Worm (Caenorhabditis elegans) whole organism, L1 larva: ENCODE data around the gene nphp-4.
"Not testable (repeated sequence)": the region's sequence is repeated elsewhere in the genome, so short reads cannot be mapped to it uniquely, and the experiment has no call there.

ENCODE experiments used
- aha-1 ChIP-seq: fragments of 150-350 bp; optimal IDR thresholded peaks from 2 replicates; lab custom pipeline; 2014; ENCODE audit warnings: missing biosample characterization, missing genetic modification characterization
- alr-1 ChIP-seq: fragments of 200-800 bp; sonication (Bioruptor generic); optimal IDR thresholded peaks from 2 replicates; lab custom pipeline; 2018; ENCODE audit warnings: borderline replicate concordance, mild to moderate bottlenecking, missing genetic modification characterization, missing compliant biosample characterization
- aly-2 ChIP-seq: fragments of 150-350 bp; optimal IDR thresholded peaks from 2 replicates; lab custom pipeline; 2014; ENCODE audit warnings: missing biosample characterization, missing genetic modification characterization
- ama-1 ChIP-seq: fragments of 150-350 bp; optimal IDR thresholded peaks from 2 replicates; lab custom pipeline; 2014
- blmp-1 ChIP-seq: fragments of 150-350 bp; optimal IDR thresholded peaks from 2 replicates; lab custom pipeline; 2014; ENCODE audit warnings: missing biosample characterization, missing genetic modification characterization
- ceh-82 ChIP-seq, 3 experiments: fragments of 150-350 bp in 1 of 3; sonication (generic microtip) in 2 of 3; optimal IDR thresholded peaks; 2 replicates each; lab custom pipeline; 2014 to 2017; ENCODE audit warnings: missing biosample characterization in 3 of 3, missing genetic modification characterization in 3 of 3
- ceh-88 ChIP-seq: fragments of 200-800 bp; sonication (Bioruptor generic); IDR thresholded peaks from 2 replicates; pipeline ENCODE4 v1.3.6; 2022; ENCODE audit warnings: missing genetic modification characterization, missing compliant biosample characterization
- ces-1 ChIP-seq: fragments of 150-350 bp; optimal IDR thresholded peaks from 2 replicates; lab custom pipeline; 2014; ENCODE audit warnings: missing biosample characterization, missing genetic modification reagents, missing genetic modification characterization
- dpl-1 ChIP-seq, 3 experiments: fragments of 150-350 bp in 2 of 3; sonication (generic microtip) in 1 of 3; optimal IDR thresholded peaks; 2 replicates each; lab custom pipeline; 2014 to 2017; ENCODE audit warnings: missing biosample characterization in 3 of 3, missing genetic modification characterization in 3 of 3, missing genetic modification reagents in 3 of 3
- dsc-1 ChIP-seq: sonication (generic microtip); optimal IDR thresholded peaks from 2 replicates; lab custom pipeline; 2016; ENCODE audit warnings: mild to moderate bottlenecking, missing genetic modification characterization, missing compliant biosample characterization
- efl-1 ChIP-seq, 4 experiments: fragments of 150-350 bp; optimal IDR thresholded peaks in 3 of 4; peaks in 1 of 4; 1 replicate in 1 of 4; 2 replicates in 3 of 4; lab custom pipeline; 2014; ENCODE audit warnings: missing biosample characterization in 2 of 4, missing genetic modification characterization in 2 of 4, missing genetic modification reagents in 2 of 4
- efl-3 ChIP-seq: fragments of 200-800 bp; sonication (Bioruptor generic); optimal IDR thresholded peaks from 2 replicates; lab custom pipeline; 2018; ENCODE audit warnings: mild to moderate bottlenecking, missing genetic modification characterization, missing compliant biosample characterization
- elt-2 ChIP-seq: sonication (generic microtip); optimal IDR thresholded peaks from 2 replicates; lab custom pipeline; 2016; ENCODE audit warnings: missing genetic modification characterization, mild to moderate bottlenecking, inconsistent platforms, missing compliant biosample characterization, missing genetic modification reagents
- elt-3 ChIP-seq, 6 experiments: fragments of 150-350 bp in 1 of 6; sonication (generic microtip); optimal IDR thresholded peaks; 2 replicates each; lab custom pipeline; 2017 to 2018; ENCODE audit warnings: missing biosample characterization in 6 of 6, missing genetic modification characterization in 6 of 6, inconsistent platforms in 1 of 6
- fos-1 ChIP-seq: fragments of 150-350 bp; optimal IDR thresholded peaks from 2 replicates; lab custom pipeline; 2014; ENCODE audit warnings: missing biosample characterization, missing genetic modification characterization
- grh-1 ChIP-seq: fragments of 200-800 bp; sonication (Bioruptor generic); IDR thresholded peaks from 2 replicates; pipeline ENCODE4 v1.3.6; 2022; ENCODE audit warnings: missing genetic modification reagents, missing genetic modification characterization, missing compliant biosample characterization
- isw-1 ChIP-seq: fragments of 200-800 bp; sonication (Bioruptor generic); IDR thresholded peaks from 2 replicates; pipeline ENCODE4 v1.3.6; 2022; ENCODE audit warnings: missing genetic modification characterization, missing compliant biosample characterization
- lin-14 ChIP-seq: fragments of 200-800 bp; sonication (Bioruptor generic); optimal IDR thresholded peaks from 2 replicates; lab custom pipeline; 2018; ENCODE audit warnings: mild to moderate bottlenecking, missing genetic modification characterization, moderate library complexity, missing compliant biosample characterization
- lin-15B ChIP-seq: fragments of 150-350 bp; sonication (generic microtip); optimal IDR thresholded peaks from 3 replicates; lab custom pipeline; 2014; ENCODE audit warnings: missing biosample characterization, missing genetic modification characterization
- lin-35 ChIP-seq, 2 experiments: fragments of 150-350 bp; optimal IDR thresholded peaks; 2 replicates each; lab custom pipeline; 2014; ENCODE audit warnings: missing biosample characterization in 2 of 2, missing genetic modification characterization in 2 of 2, missing genetic modification reagents in 2 of 2
- lin-39 ChIP-seq: fragments of 150-350 bp; optimal IDR thresholded peaks from 2 replicates; lab custom pipeline; 2014; ENCODE audit warnings: missing biosample characterization, missing genetic modification reagents, missing genetic modification characterization
- lir-3 ChIP-seq: sonication (generic microtip); optimal IDR thresholded peaks from 2 replicates; lab custom pipeline; 2016; ENCODE audit warnings: mild to moderate bottlenecking, missing genetic modification characterization, moderate library complexity, missing compliant biosample characterization; ENCODE audit not compliant: poor library complexity
- lsy-2 ChIP-seq, 2 experiments: fragments of 150-350 bp; optimal IDR thresholded peaks; 2 replicates each; lab custom pipeline; 2014; ENCODE audit warnings: missing biosample characterization in 2 of 2, missing genetic modification characterization in 2 of 2
- mef-2 ChIP-seq: fragments of 150-350 bp; optimal IDR thresholded peaks from 2 replicates; lab custom pipeline; 2014; ENCODE audit warnings: missing biosample characterization, missing genetic modification characterization
- mep-1 ChIP-seq: fragments of 150-350 bp; optimal IDR thresholded peaks from 2 replicates; lab custom pipeline; 2014; ENCODE audit warnings: missing biosample characterization, missing genetic modification characterization
- nhr-11 ChIP-seq: fragments of 150-350 bp; optimal IDR thresholded peaks from 2 replicates; lab custom pipeline; 2014; ENCODE audit warnings: missing biosample characterization, missing genetic modification characterization
- nhr-12 ChIP-seq: sonication (generic microtip); optimal IDR thresholded peaks from 2 replicates; lab custom pipeline; 2017; ENCODE audit warnings: missing biosample characterization, missing genetic modification characterization
- nhr-19 ChIP-seq: fragments of 200-800 bp; sonication (Bioruptor generic); conservative IDR thresholded peaks from 2 replicates; pipeline ENCODE4 v1.3.6; 2022; ENCODE audit warnings: missing genetic modification characterization, missing compliant biosample characterization
- nhr-20 ChIP-seq: sonication (generic microtip); optimal IDR thresholded peaks from 2 replicates; lab custom pipeline; 2016; ENCODE audit warnings: mild to moderate bottlenecking, missing genetic modification characterization, missing compliant biosample characterization
- nhr-237 ChIP-seq: fragments of 150-350 bp; optimal IDR thresholded peaks from 2 replicates; lab custom pipeline; 2014; ENCODE audit warnings: missing biosample characterization, missing genetic modification characterization
- nhr-47 ChIP-seq: sonication (generic microtip); optimal IDR thresholded peaks from 2 replicates; lab custom pipeline; 2016; ENCODE audit warnings: mild to moderate bottlenecking, missing genetic modification characterization, moderate library complexity, missing compliant biosample characterization
- nhr-71 ChIP-seq: sonication (generic microtip); optimal IDR thresholded peaks from 2 replicates; lab custom pipeline; 2016; ENCODE audit warnings: mild to moderate bottlenecking, missing genetic modification characterization, moderate library complexity, missing compliant biosample characterization
- nhr-84 ChIP-seq: sonication (generic microtip); optimal IDR thresholded peaks from 2 replicates; lab custom pipeline; 2017; ENCODE audit warnings: missing biosample characterization, missing genetic modification characterization
- nhr-85 ChIP-seq: sonication (generic microtip); peaks from one replicate; lab custom pipeline; 2016; ENCODE audit warnings: missing genetic modification characterization, inconsistent platforms, missing compliant biosample characterization
- nhr-90 ChIP-seq: sonication (generic microtip); optimal IDR thresholded peaks from 2 replicates; lab custom pipeline; 2016; ENCODE audit warnings: mild to moderate bottlenecking, missing genetic modification characterization, missing compliant biosample characterization; ENCODE audit not compliant: poor library complexity
- pag-3 ChIP-seq: sonication (generic microtip); optimal IDR thresholded peaks from 2 replicates; lab custom pipeline; 2017; ENCODE audit warnings: missing genetic modification characterization, mild to moderate bottlenecking, missing compliant biosample characterization, antibody characterized with exemption, borderline replicate concordance; ENCODE audit not compliant: insufficient read depth
- pax-3 ChIP-seq: fragments of 200-800 bp; sonication (Bioruptor generic); optimal IDR thresholded peaks from 2 replicates; lab custom pipeline; 2018; ENCODE audit warnings: mild to moderate bottlenecking, missing genetic modification characterization, moderate library complexity, missing compliant biosample characterization
- pqm-1 ChIP-seq: sonication (generic microtip); optimal IDR thresholded peaks from 3 replicates; lab custom pipeline; 2017; ENCODE audit warnings: missing biosample characterization, missing genetic modification characterization
- snpc-4 ChIP-seq: fragments of 150-350 bp; optimal IDR thresholded peaks from 2 replicates; lab custom pipeline; 2014; ENCODE audit warnings: missing biosample characterization, missing genetic modification characterization
- snu-23 ChIP-seq: sonication (generic microtip); optimal IDR thresholded peaks from 2 replicates; lab custom pipeline; 2016; ENCODE audit warnings: missing genetic modification characterization, missing compliant biosample characterization
- swsn-7 ChIP-seq: sonication (generic microtip); optimal IDR thresholded peaks from 2 replicates; lab custom pipeline; 2016; ENCODE audit warnings: missing genetic modification characterization, missing compliant biosample characterization
- tlp-1 ChIP-seq: fragments of 150-350 bp; optimal IDR thresholded peaks from 2 replicates; lab custom pipeline; 2014; ENCODE audit warnings: missing biosample characterization, missing genetic modification characterization
- unc-130 ChIP-seq: fragments of 150-350 bp; optimal IDR thresholded peaks from 2 replicates; lab custom pipeline; 2017; ENCODE audit warnings: missing biosample characterization, missing genetic modification characterization, inconsistent platforms
- unc-30 ChIP-seq: sonication (generic microtip); optimal IDR thresholded peaks from 2 replicates; lab custom pipeline; 2017; ENCODE audit warnings: missing biosample characterization, missing genetic modification characterization
- xbp-1 ChIP-seq: sonication (generic microtip); optimal IDR thresholded peaks from 2 replicates; lab custom pipeline; 2016; ENCODE audit warnings: missing genetic modification characterization, missing compliant biosample characterization
- zip-4 ChIP-seq: fragments of 200-800 bp; sonication (Bioruptor generic); optimal IDR thresholded peaks from 2 replicates; lab custom pipeline; 2018; ENCODE audit warnings: mild to moderate bottlenecking, missing genetic modification characterization, moderate library complexity, missing compliant biosample characterization
- ztf-11 ChIP-seq, 2 experiments: sonication (generic microtip); optimal IDR thresholded peaks; 2 replicates each; lab custom pipeline; 2016 to 2017; ENCODE audit warnings: missing genetic modification characterization in 2 of 2, missing biosample characterization in 1 of 2, missing compliant biosample characterization in 1 of 2
- ztf-4 ChIP-seq: fragments of 150-350 bp; optimal IDR thresholded peaks from 2 replicates; lab custom pipeline; 2014; ENCODE audit warnings: missing biosample characterization, missing genetic modification characterization

nphp-4 gene

ce11 chrV:11823125-11823833 lies 20.2 kb downstream of the nphp-4 start:
- not testable (repeated sequence) for TF ChIP-seq efl-1 (optimal IDR thresholded peaks at IDR 0.05; lab: Kevin White, UChicago)
- TF ChIP-seq efl-1 (GFP tag; optimal IDR thresholded peaks at IDR 0.05 in 1 of 2; lab: Kevin White, UChicago) (peak in 1 of 2 experiments; percentile 58), blmp-1 (peak; percentile 45), elt-3 (tag; optimal IDR thresholded peaks at IDR 0.05; lab: Kevin White, UChicago) (peak in 2 of 6 experiments; percentile 27 to 66), lin-35 (GFP tag; optimal IDR thresholded peaks at IDR 0.05; lab: Kevin White, UChicago) (peak in 1 of 2 experiments; percentile 17)

- TF ChIP-seq lsy-2 (tag; optimal IDR thresholded peaks at IDR 0.05; lab: Kevin White, UChicago): peak; percentile 22 to 37
- peak; percentile 49 for TF ChIP-seq ceh-88
- TF ChIP-seq ama-1 (lab: Kevin White, UChicago): peak; percentile 69
- peak in 1 of 2 experiments; percentile 72 for TF ChIP-seq lin-35 (GFP tag; optimal IDR thresholded peaks at IDR 0.05; lab: Kevin White, UChicago)
- TF ChIP-seq grh-1 (GFP tag; lab: Robert Waterston, UW): no peak
- TF ChIP-seq tlp-1 (tag; lab: Kevin White, UChicago): no peak
- peak; percentile 64 for TF ChIP-seq lin-14 (GFP tag; lab: Kevin White, UChicago)
- TF ChIP-seq pax-3 (tag; lab: Kevin White, UChicago): no peak
- no peak for TF ChIP-seq ztf-11 (tag; optimal IDR thresholded peaks at IDR 0.05; lab: Kevin White, UChicago)
- TF ChIP-seq nhr-90 (tag; lab: Kevin White, UChicago): peak; percentile 69
- peak; percentile 14 to 39 (median 24) for TF ChIP-seq dpl-1 (GFP tag; optimal IDR thresholded peaks at IDR 0.05; lab: Kevin White, UChicago)
- peak; percentile 37 for TF ChIP-seq elt-2 (tag; lab: Kevin White, UChicago)
- peak; percentile 13 for TF ChIP-seq zip-4 (GFP tag; lab: Kevin White, UChicago)
- no peak for TF ChIP-seq ces-1 (GFP tag; lab: Kevin White, UChicago)
- TF ChIP-seq ztf-4: peak; percentile 13
- TF ChIP-seq elt-3 (tag; optimal IDR thresholded peaks at IDR 0.05; lab: Kevin White, UChicago): peak in 5 of 6 experiments; percentile 42 to 82 (median 75)
- peak; percentile 73 for TF ChIP-seq nhr-20 (tag; lab: Kevin White, UChicago)
- peak; percentile 38 for TF ChIP-seq nhr-47 (tag; lab: Kevin White, UChicago)
- no peak for TF ChIP-seq nhr-237
- no peak for TF ChIP-seq pqm-1 (tag; lab: Kevin White, UChicago)
- TF ChIP-seq nhr-12 (tag; lab: Kevin White, UChicago): no peak
- peak; percentile 88 for TF ChIP-seq nhr-19 (GFP tag; lab: Robert Waterston, UW)
- TF ChIP-seq efl-1 (optimal IDR thresholded peaks at IDR 0.05; lab: Kevin White, UChicago): peak in 1 of 2 experiments; percentile 1
- no peak for TF ChIP-seq efl-1 (GFP tag; optimal IDR thresholded peaks at IDR 0.05 in 1 of 2; lab: Kevin White, UChicago)
- peak; percentile 74 for TF ChIP-seq mep-1 (tag; lab: Kevin White, UChicago)
- TF ChIP-seq snpc-4 (tag; lab: Kevin White, UChicago): peak; percentile 8
- no peak for TF ChIP-seq nhr-84 (tag; lab: Kevin White, UChicago)
- peak; percentile 93 for TF ChIP-seq nhr-71 (tag; lab: Kevin White, UChicago)
- TF ChIP-seq pag-3: no peak
- TF ChIP-seq lin-39: no peak
- no peak for TF ChIP-seq ceh-82 (tag; optimal IDR thresholded peaks at IDR 0.05; lab: Kevin White, UChicago)
- TF ChIP-seq unc-130 (tag; lab: Kevin White, UChicago): peak; percentile 55
- TF ChIP-seq dsc-1 (tag; lab: Kevin White, UChicago): no peak
- TF ChIP-seq lin-15B (tag; lab: Kevin White, UChicago): no peak
- no peak for TF ChIP-seq isw-1 (GFP tag; lab: Robert Waterston, UW)
- no peak for TF ChIP-seq mef-2 (tag; lab: Kevin White, UChicago)
- TF ChIP-seq lir-3 (tag; lab: Kevin White, UChicago): peak; percentile 52
- TF ChIP-seq efl-3: no peak
- TF ChIP-seq swsn-7 (tag; lab: Kevin White, UChicago): peak; percentile 34
- TF ChIP-seq xbp-1: no peak
- no peak for TF ChIP-seq unc-30 (tag; lab: Kevin White, UChicago)
- peak; percentile 79 for TF ChIP-seq snu-23
- TF ChIP-seq nhr-11 (tag; lab: Kevin White, UChicago): no peak
- TF ChIP-seq fos-1 (tag; lab: Kevin White, UChicago): no peak
- TF ChIP-seq aha-1 (tag; lab: Kevin White, UChicago): peak; percentile 79
- TF ChIP-seq aly-2: no peak
- TF ChIP-seq nhr-85 (tag; lab: Kevin White, UChicago): peak; percentile 62
- no peak for TF ChIP-seq alr-1 (tag; lab: Kevin White, UChicago)
Observed at ce11 chrV:11822461-11822939, 21.0 kb downstream of the nphp-4 start, which contains the start of gene pyc-1. Gene pyc-1 (minus strand): TSS chrV:11822529.
